Fruit fly (Drosophila melanogaster): ENCODE data around the gene CG6511.

Gene CG6511

dm6 chr3L:8748839-8749238 lies 27.7 kb downstream of the CG6511 start:
- peak; percentile 41 for TF ChIP-seq sv (GFP tag; optimal IDR thresholded peaks at IDR 0.05)
- peak; percentile 9 for TF ChIP-seq h (GFP tag; optimal IDR thresholded peaks at IDR 0.05)
- TF ChIP-seq rgr (GFP tag; optimal IDR thresholded peaks at IDR 0.05), result peak; percentile 15
- TF ChIP-seq OdsH (GFP tag; optimal IDR thresholded peaks at IDR 0.05), result no peak
- TF ChIP-seq jim (GFP tag; optimal IDR thresholded peaks at IDR 0.05), result no peak
- TF ChIP-seq HLH106 (tag; optimal IDR thresholded peaks at IDR 0.05), result peak; percentile 19
- TF ChIP-seq foxo (GFP tag; optimal IDR thresholded peaks at IDR 0.05), result peak in 1 of 2 experiments; percentile 25

dm6 chr3L:8749676-8750654 lies 28.8 kb downstream of the CG6511 start, which contains the start of gene CG13306:
TSS of gene CG13306 (minus strand) at chr3L:8749726.
- TF ChIP-seq foxo (GFP tag; optimal IDR thresholded peaks at IDR 0.05), result no peak
- no peak for TF ChIP-seq brk (GFP tag; optimal IDR thresholded peaks at IDR 0.05)
- no peak for TF ChIP-seq tai (GFP tag; optimal IDR thresholded peaks at IDR 0.05)
- TF ChIP-seq sv (GFP tag; optimal IDR thresholded peaks at IDR 0.05), result no peak
- no peak for TF ChIP-seq Dfd (GFP tag; optimal IDR thresholded peaks at IDR 0.05)
- no peak for TF ChIP-seq Abd-B (GFP tag; optimal IDR thresholded peaks at IDR 0.05)
- TF ChIP-seq Jra (GFP tag; optimal IDR thresholded peaks at IDR 0.05), result no peak
- TF ChIP-seq psq (GFP tag; optimal IDR thresholded peaks at IDR 0.05), result no peak
- no peak for TF ChIP-seq GATAd (GFP tag; optimal IDR thresholded peaks at IDR 0.05)
- no peak for TF ChIP-seq Rel (GFP tag; optimal IDR thresholded peaks at IDR 0.05)
- TF ChIP-seq Rel (tag; optimal IDR thresholded peaks at IDR 0.05), result no peak
- no peak for TF ChIP-seq CG32264 (GFP tag; optimal IDR thresholded peaks at IDR 0.05)
- TF ChIP-seq Mio (GFP tag; optimal IDR thresholded peaks at IDR 0.05), result no peak
- TF ChIP-seq HLH106 (tag; optimal IDR thresholded peaks at IDR 0.05), result no peak
- no peak for TF ChIP-seq usp (GFP tag; optimal IDR thresholded peaks at IDR 0.05)

DNA sequence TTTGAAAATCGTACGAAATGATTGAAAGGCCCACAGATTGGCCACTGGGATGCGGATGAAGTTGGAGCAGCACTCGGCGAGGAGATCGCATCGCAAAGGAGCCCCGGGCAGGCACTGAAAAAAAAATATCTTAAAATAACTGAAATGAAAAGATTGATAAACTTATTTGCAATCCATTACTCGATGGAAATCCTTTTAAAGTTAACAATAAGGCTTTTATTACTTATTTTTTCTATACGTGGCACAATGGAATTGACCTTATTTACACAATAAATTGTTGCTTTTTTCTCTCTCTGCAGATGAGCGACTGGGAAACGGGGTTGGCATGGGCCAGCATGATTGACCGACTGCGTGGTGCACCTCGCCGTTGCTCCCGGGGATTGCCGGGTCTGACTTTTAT lies 30.1 kb downstream of the CG6511 start:
- no peak for TF ChIP-seq CrebA (GFP tag; optimal IDR thresholded peaks at IDR 0.05; ENCODE audit: borderline replicate concordance)
- TF ChIP-seq Mio (GFP tag; optimal IDR thresholded peaks at IDR 0.05), result no peak
- no peak for TF ChIP-seq Vsx2 (GFP tag; optimal IDR thresholded peaks at IDR 0.05; ENCODE audit: partially characterized antibody)
- no peak for TF ChIP-seq Myc (optimal IDR thresholded peaks at IDR 0.05)

dm6 chr3L:8753592-8753991 lies 32.5 kb downstream of the CG6511 start, which contains the start of gene Fhos:
TSS of gene Fhos (plus strand) at chr3L:8753619.
- TF ChIP-seq ey (GFP tag; optimal IDR thresholded peaks at IDR 0.05) (no peak), h (GFP tag; optimal IDR thresholded peaks at IDR 0.05) (no peak), woc (GFP tag; optimal IDR thresholded peaks at IDR 0.05) (no peak), Hr83 (GFP tag; optimal IDR thresholded peaks at IDR 0.05; ENCODE audit: poor library complexity, severe bottlenecking) (no peak), HLH106 (tag; optimal IDR thresholded peaks at IDR 0.05) (no peak)

- TF ChIP-seq Vsx2 (GFP tag; optimal IDR thresholded peaks at IDR 0.05; ENCODE audit: partially characterized antibody) (no peak), sv (GFP tag; optimal IDR thresholded peaks at IDR 0.05) (no peak), Jra (GFP tag; optimal IDR thresholded peaks at IDR 0.05) (no peak), Dif (GFP tag; optimal IDR thresholded peaks at IDR 0.05; ENCODE audit: partially characterized antibody) (no peak), woc (GFP tag; optimal IDR thresholded peaks at IDR 0.05) (no peak), Hr78 (GFP tag; optimal IDR thresholded peaks at IDR 0.05) (no peak), N (GFP tag; optimal IDR thresholded peaks at IDR 0.05) (no peak), Abd-B (GFP tag; optimal IDR thresholded peaks at IDR 0.05) (no peak), jim (GFP tag; optimal IDR thresholded peaks at IDR 0.05) (no peak), CrebA (GFP tag; optimal IDR thresholded peaks at IDR 0.05; ENCODE audit: borderline replicate concordance) (no peak), dl (GFP tag; optimal IDR thresholded peaks at IDR 0.05; ENCODE audit: insufficient read depth in 1 of 2, partially characterized antibody in 2 of 2) (no peak), foxo (GFP tag; optimal IDR thresholded peaks at IDR 0.05) (no peak), CG32264 (GFP tag; optimal IDR thresholded peaks at IDR 0.05) (no peak), Dfd (GFP tag; optimal IDR thresholded peaks at IDR 0.05) (no peak), fru (GFP tag; optimal IDR thresholded peaks at IDR 0.05) (no peak), dmrt93B (GFP tag; optimal IDR thresholded peaks at IDR 0.05) (no peak), brk (GFP tag; optimal IDR thresholded peaks at IDR 0.05) (no peak), CG9705 (GFP tag; optimal IDR thresholded peaks at IDR 0.05) (no peak)
These were observed 34.6 kb downstream of the CG6511 start, which contains the start of gene CG6576 for dm6 chr3L:8755689-8756088. TSS of gene CG6576 (plus strand) at chr3L:8755989.
